Worm (Caenorhabditis elegans) whole organism, L3 larva: ENCODE results near the gene cld-1.

Experiments used
- egl-27 ChIP-seq: sonication (generic microtip); optimal IDR thresholded peaks from 4 replicates; lab custom pipeline; 2017; ENCODE audit warnings: missing biosample characterization, missing genetic modification reagents, missing genetic modification characterization
- elt-3 ChIP-seq, 3 experiments: fragments of 150-350 bp in 1 of 3; sonication (generic microtip) in 2 of 3; optimal IDR thresholded peaks; 2 replicates in 2 of 3; 4 replicates in 1 of 3; lab custom pipeline; 2014 to 2017; ENCODE audit warnings: missing biosample characterization in 3 of 3, missing genetic modification characterization in 3 of 3
- lin-15B ChIP-seq: fragments of 150-350 bp; optimal IDR thresholded peaks from 2 replicates; lab custom pipeline; 2014; ENCODE audit warnings: missing biosample characterization, missing genetic modification characterization
- mdl-1 ChIP-seq: fragments of 150-350 bp; optimal IDR thresholded peaks from 2 replicates; lab custom pipeline; 2014; ENCODE audit warnings: missing biosample characterization, missing genetic modification characterization
- nhr-237 ChIP-seq: fragments of 150-350 bp; optimal IDR thresholded peaks from 2 replicates; lab custom pipeline; 2014; ENCODE audit warnings: missing biosample characterization, missing genetic modification characterization
- nhr-76 ChIP-seq: fragments of 150-350 bp; sonication (generic microtip); optimal IDR thresholded peaks from 5 replicates; lab custom pipeline; 2014; ENCODE audit warnings: missing biosample characterization, missing genetic modification characterization
- sea-2 ChIP-seq: fragments of 150-350 bp; sonication (generic microtip); optimal IDR thresholded peaks from 4 replicates; lab custom pipeline; 2014; ENCODE audit warnings: missing biosample characterization, missing genetic modification reagents, missing genetic modification characterization
- tbx-2 ChIP-seq: sonication (generic microtip); optimal IDR thresholded peaks from 2 replicates; lab custom pipeline; 2016; ENCODE audit warnings: mild to moderate bottlenecking, missing genetic modification characterization, missing compliant biosample characterization
- unc-39 ChIP-seq: sonication (generic microtip); optimal IDR thresholded peaks from 4 replicates; lab custom pipeline; 2017; ENCODE audit warnings: missing biosample characterization, missing genetic modification characterization

- TF ChIP-seq egl-27 (tag; lab: Kevin White, UChicago) (no peak), elt-3 (tag; optimal IDR thresholded peaks at IDR 0.05; lab: Kevin White, UChicago) (no peak), lin-15B (tag; lab: Kevin White, UChicago) (no peak), nhr-76 (tag; lab: Kevin White, UChicago) (no peak), unc-39 (no peak), sea-2 (GFP tag; lab: Kevin White, UChicago) (no peak), mdl-1 (tag; lab: Kevin White, UChicago) (no peak), nhr-237 (tag; lab: Kevin White, UChicago) (no peak), tbx-2 (tag; lab: Kevin White, UChicago) (no peak)
Observed at ce11 chrIV:12886012-12886411, 50.1 kb downstream of the cld-1 start.
